Fruit fly (Drosophila melanogaster) S2 (cell line): ENCODE results near the gene Kdm5.
A peak's percentile ranks its signal among the peaks of the same experiment; 100 is the strongest.

ENCODE experiments used
- CG8478 ChIP-seq: fragments of >200 bp; optimal IDR thresholded peaks from 2 replicates; lab custom pipeline; 2018
- CTCF ChIP-seq, 2 experiments: fragments of >200 bp; optimal IDR thresholded peaks; 2 replicates each; lab custom pipeline; 2018

Gene Kdm5

dm6 chr2L:5999247-5999646 lies at the start of gene Kdm5:
Kdm5 (minus strand) TSS chr2L:5999501.
- TF ChIP-seq CG8478 (no peak), CTCF (optimal IDR thresholded peaks at IDR 0.05; lab: Kevin White, UChicago) (peak in 1 of 2 experiments; percentile 7)

dm6 chr2L:6048542-6048941 lies 49.2 kb upstream of the Kdm5 start, which contains the start of the genes CG34179 and slmo:
CG34179 (minus strand) TSS chr2L:6048706.
slmo (minus strand) TSS chr2L:6048706.
- TF ChIP-seq CG8478: no peak
- no peak for TF ChIP-seq CTCF (optimal IDR thresholded peaks at IDR 0.05; lab: Kevin White, UChicago)

- TF ChIP-seq CG8478 (no peak), CTCF (optimal IDR thresholded peaks at IDR 0.05; lab: Kevin White, UChicago) (peak in 1 of 2 experiments; percentile 38)
Observed at dm6 chr2L:6047528-6048160, 48.3 kb upstream of the Kdm5 start, which contains the start of gene IPIP. IPIP (plus strand) TSS chr2L:6048002.

dm6 chr2L:6046865-6047264 lies 47.6 kb upstream of the Kdm5 start:
- no peak for TF ChIP-seq CG8478

- TF ChIP-seq CG8478 (no peak), CTCF (optimal IDR thresholded peaks at IDR 0.05; lab: Kevin White, UChicago) (no peak)
Observed at dm6 chr2L:6045972-6046718, 46.8 kb upstream of the Kdm5 start, which contains the start of gene Pfas. Pfas (minus strand) TSS chr2L:6046050.

- TF ChIP-seq CG8478 (no peak), CTCF (optimal IDR thresholded peaks at IDR 0.05; lab: Kevin White, UChicago) (no peak)
Observed at dm6 chr2L:6045484-6045883, 46.2 kb upstream of the Kdm5 start.

dm6 chr2L:6037830-6038229 lies 38.5 kb upstream of the Kdm5 start, which contains the start of the genes CG9117 and CG31643:
CG9117 (minus strand) TSS chr2L:6037902.
CG31643 (plus strand) TSS chr2L:6038117.
- TF ChIP-seq CG8478: no peak
- TF ChIP-seq CTCF (optimal IDR thresholded peaks at IDR 0.05; lab: Kevin White, UChicago): no peak

dm6 chr2L:6036710-6037109 lies 37.4 kb upstream of the Kdm5 start, which contains the start of gene mtm:
mtm (minus strand) TSS chr2L:6037015.
- TF ChIP-seq CG8478 (no peak), CTCF (optimal IDR thresholded peaks at IDR 0.05; lab: Kevin White, UChicago) (no peak)

dm6 chr2L:6035155-6035554 lies 35.9 kb upstream of the Kdm5 start:
- no peak for TF ChIP-seq CTCF (optimal IDR thresholded peaks at IDR 0.05; lab: Kevin White, UChicago)
- no peak for TF ChIP-seq CG8478

dm6 chr2L:6034344-6034743 lies 35.0 kb upstream of the Kdm5 start, which contains the start of gene CG9109:
CG9109 (minus strand) TSS chr2L:6034423.
- no peak for TF ChIP-seq CTCF (optimal IDR thresholded peaks at IDR 0.05; lab: Kevin White, UChicago)
- no peak for TF ChIP-seq CG8478

- TF ChIP-seq CTCF (optimal IDR thresholded peaks at IDR 0.05; lab: Kevin White, UChicago) (no peak), CG8478 (no peak)
Observed at dm6 chr2L:6031838-6032237, 32.5 kb upstream of the Kdm5 start.

- TF ChIP-seq CTCF (optimal IDR thresholded peaks at IDR 0.05; lab: Kevin White, UChicago): no peak
- TF ChIP-seq CG8478: no peak
Observed at dm6 chr2L:6028712-6029111, 29.4 kb upstream of the Kdm5 start.

- TF ChIP-seq CTCF (optimal IDR thresholded peaks at IDR 0.05; lab: Kevin White, UChicago) (peak in 1 of 2 experiments; percentile 37), CG8478 (no peak)
Observed at dm6 chr2L:6024345-6024907, 25.1 kb upstream of the Kdm5 start, which contains the start of gene CG9107. CG9107 (minus strand) TSS chr2L:6024539.

- TF ChIP-seq CTCF (optimal IDR thresholded peaks at IDR 0.05; lab: Kevin White, UChicago) (no peak), CG8478 (no peak)
Observed at dm6 chr2L:6022793-6023192, 23.5 kb upstream of the Kdm5 start.

dm6 chr2L:6020535-6020934 lies 21.2 kb upstream of the Kdm5 start, which contains the start of gene CG13996:
CG13996 (plus strand) TSS chr2L:6020835.
- no peak for TF ChIP-seq CG8478
- no peak for TF ChIP-seq CTCF (optimal IDR thresholded peaks at IDR 0.05; lab: Kevin White, UChicago)
